Worm (Caenorhabditis elegans): ENCODE results near the gene dpy-10.

dpy-10 gene

DNA sequence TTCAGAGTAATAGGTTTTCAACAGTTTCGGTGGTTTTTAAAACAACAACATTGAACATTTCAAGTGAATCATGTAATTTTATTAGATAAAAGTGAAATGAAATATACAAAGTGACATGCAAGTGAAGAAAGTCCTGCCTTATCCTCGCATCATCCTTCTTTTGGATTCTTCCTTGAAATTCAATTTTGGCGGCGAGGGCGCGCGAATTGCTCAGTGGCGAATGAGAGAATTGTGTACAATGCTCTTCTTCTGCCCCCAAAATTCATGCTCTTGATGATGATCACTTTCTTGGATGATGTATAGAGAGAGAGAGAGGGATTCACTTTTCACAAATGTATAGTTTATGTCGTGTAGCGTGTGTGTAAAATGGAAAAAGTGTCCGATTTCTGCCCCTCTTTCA, 2.3 kb downstream of the dpy-10 start:
- TF ChIP-seq ces-1 (GFP tag; optimal IDR thresholded peaks at IDR 0.05) (peak; percentile 96), blmp-1 (tag; optimal IDR thresholded peaks at IDR 0.05) (no peak)

DNA sequence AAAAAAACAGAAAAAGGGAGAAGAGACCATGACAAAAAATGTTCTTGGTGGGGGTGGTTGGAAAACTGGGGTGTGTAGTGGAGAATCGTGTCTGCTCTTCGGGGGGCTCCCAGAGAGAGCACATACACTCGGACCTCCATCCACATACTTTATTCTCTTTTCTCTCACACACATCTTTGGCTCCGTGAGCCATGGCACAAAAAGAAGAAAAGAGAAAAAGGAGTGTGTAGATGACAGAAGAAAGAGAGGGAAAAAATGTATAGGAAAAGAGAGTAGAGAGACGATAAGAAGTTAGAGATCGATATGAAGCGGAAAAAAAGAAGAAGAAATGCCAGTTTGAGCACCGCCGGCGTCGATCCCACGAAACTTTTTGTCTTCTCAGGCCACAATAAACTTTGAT, 3.0 kb downstream of the dpy-10 start:
- TF ChIP-seq hlh-1 (tag; optimal IDR thresholded peaks at IDR 0.05) (no peak), unc-120 (tag; optimal IDR thresholded peaks at IDR 0.05; ENCODE audit: poor library complexity, severe bottlenecking) (peak; percentile 90), mep-1 (tag; optimal IDR thresholded peaks at IDR 0.05) (no peak), unc-62 (GFP tag; optimal IDR thresholded peaks at IDR 0.05) (peak; percentile 21), nhr-76 (tag; optimal IDR thresholded peaks at IDR 0.05) (no peak), lsy-2 (tag; optimal IDR thresholded peaks at IDR 0.05) (no peak)

DNA sequence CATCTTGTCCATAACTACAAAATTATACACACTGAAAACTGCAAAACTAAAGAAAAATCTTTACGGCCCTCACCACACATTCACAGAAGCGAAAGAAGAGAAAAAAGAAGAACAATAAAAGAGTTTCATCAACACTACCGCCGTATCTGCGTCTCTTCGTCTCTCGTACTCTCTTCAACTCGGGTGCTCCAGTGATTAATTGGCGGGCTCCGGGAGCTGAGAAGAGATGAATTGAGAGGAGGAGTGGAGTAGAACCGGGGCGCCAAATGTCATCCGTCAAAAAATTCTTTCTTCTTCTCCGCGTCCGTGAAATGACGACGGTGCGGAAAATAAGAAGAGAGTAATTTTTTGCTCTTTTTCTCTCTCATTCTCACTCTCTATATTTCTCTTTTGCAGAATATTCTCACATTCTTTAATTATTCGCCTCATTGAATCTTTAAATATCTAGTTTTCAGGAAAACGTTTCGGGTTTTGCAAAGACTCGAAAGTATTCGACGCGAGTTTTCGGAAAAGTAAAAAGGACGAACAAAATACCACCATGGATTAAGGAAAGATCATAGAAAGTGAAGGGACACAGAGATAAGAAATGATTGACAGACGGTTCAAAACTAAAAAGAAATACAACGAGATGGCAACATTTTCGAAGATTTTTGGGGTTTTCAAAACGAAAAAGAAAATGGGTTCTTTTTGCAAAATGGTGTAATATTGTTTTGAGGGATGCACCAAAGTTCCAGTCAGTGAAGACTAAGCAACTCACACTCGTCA, 4.3 kb downstream of the dpy-10 start:
- TF ChIP-seq nhr-2 (tag; optimal IDR thresholded peaks at IDR 0.05), result no peak
- TF ChIP-seq pha-4 (tag; optimal IDR thresholded peaks at IDR 0.05), result no peak
- TF ChIP-seq ztf-11 (tag; optimal IDR thresholded peaks at IDR 0.05), result no peak
- no peak for TF ChIP-seq drap-1 (GFP tag; optimal IDR thresholded peaks at IDR 0.05)
- no peak for TF ChIP-seq sptf-1 (tag; optimal IDR thresholded peaks at IDR 0.05)
- TF ChIP-seq unc-62 (GFP tag; optimal IDR thresholded peaks at IDR 0.05), result peak; percentile 50
- TF ChIP-seq ces-1 (GFP tag; optimal IDR thresholded peaks at IDR 0.05), result peak; percentile 49
- peak; percentile 34 for TF ChIP-seq unc-120 (tag; optimal IDR thresholded peaks at IDR 0.05; ENCODE audit: poor library complexity, severe bottlenecking)
- TF ChIP-seq mab-5 (tag; optimal IDR thresholded peaks at IDR 0.05), result no peak
- TF ChIP-seq ceh-83 (GFP tag; optimal IDR thresholded peaks at IDR 0.05), result no peak
- no peak for TF ChIP-seq bed-3 (GFP tag; optimal IDR thresholded peaks at IDR 0.05)
- no peak for TF ChIP-seq nhr-237 (tag; optimal IDR thresholded peaks at IDR 0.05)
- TF ChIP-seq zip-8 (tag; optimal IDR thresholded peaks at IDR 0.05), result no peak
- no peak for TF ChIP-seq tbx-8 (GFP tag; optimal IDR thresholded peaks at IDR 0.05)
- no peak for TF ChIP-seq snpc-4 (tag; optimal IDR thresholded peaks at IDR 0.05)
- peak; percentile 61 for TF ChIP-seq hlh-1 (tag; optimal IDR thresholded peaks at IDR 0.05)
- no peak for TF ChIP-seq nhr-76 (tag; optimal IDR thresholded peaks at IDR 0.05)
- no peak for TF ChIP-seq unc-39 (tag; optimal IDR thresholded peaks at IDR 0.05)

DNA sequence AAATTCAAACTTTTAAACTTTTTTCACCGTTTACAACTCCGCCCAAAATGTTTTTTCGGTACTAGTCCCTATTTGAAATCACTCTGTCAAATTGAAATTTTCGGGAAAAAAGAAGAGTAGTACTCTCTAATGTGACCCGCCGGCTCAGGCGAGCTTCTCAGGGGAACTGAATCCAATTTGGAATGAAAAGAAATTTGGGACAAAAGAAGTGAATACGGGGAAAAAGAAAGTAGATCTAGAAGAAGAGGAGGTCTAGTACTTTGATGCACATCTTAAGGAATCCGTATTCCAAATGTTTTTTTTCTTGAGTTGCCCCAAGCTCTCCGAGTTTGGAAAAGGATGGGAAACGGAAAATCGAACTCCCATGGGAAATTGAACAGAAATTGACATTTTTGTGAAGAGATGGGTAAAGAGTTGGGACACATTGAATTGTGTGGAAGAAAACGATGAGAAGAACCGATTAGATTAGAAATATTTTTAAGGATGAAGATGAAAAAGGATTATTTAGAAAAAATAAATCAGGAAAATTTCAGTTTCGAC, 5.4 kb downstream of the dpy-10 start:
- TF ChIP-seq ces-1 (GFP tag; optimal IDR thresholded peaks at IDR 0.05) (peak; percentile 82), pha-4 (tag; optimal IDR thresholded peaks at IDR 0.05) (no peak)

DNA sequence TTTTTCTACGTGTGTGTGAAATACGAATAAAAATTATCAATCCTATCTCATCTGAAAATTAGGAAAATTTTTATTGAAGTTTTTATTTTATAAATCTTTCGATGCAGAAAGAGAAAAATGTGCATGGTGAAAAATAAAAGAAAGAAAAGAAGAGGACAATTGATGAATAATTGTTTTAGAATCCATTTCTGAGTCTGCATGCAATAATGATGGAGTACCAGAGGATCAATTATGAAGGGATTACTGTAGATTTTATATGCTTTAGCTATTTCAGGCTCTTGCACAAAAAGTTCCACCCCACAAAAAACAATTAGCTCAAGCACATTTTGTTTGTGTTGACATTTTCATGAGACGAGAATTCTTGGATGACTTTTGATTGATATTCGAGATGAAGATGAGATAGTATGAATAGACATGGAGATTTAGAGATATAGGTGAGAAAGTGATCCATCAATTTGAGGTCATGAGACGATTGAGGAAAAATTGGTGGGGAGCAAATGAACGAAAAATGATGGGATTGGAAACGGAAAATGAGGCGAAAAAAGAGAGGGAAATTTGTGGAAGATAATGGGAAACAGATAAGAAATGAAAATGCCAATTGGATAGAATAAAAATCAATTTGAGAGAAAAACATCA, 6.3 kb downstream of the dpy-10 start, which contains the start of gene rpy-1:
rpy-1 (minus strand) TSS at position 51 of the 636 bp plus-strand sequence.
- peak; percentile 35 for TF ChIP-seq unc-120 (tag; optimal IDR thresholded peaks at IDR 0.05; ENCODE audit: poor library complexity, severe bottlenecking)
- TF ChIP-seq unc-62 (GFP tag; optimal IDR thresholded peaks at IDR 0.05), result peak; percentile 85
- TF ChIP-seq zip-8 (tag; optimal IDR thresholded peaks at IDR 0.05), result no peak

DNA sequence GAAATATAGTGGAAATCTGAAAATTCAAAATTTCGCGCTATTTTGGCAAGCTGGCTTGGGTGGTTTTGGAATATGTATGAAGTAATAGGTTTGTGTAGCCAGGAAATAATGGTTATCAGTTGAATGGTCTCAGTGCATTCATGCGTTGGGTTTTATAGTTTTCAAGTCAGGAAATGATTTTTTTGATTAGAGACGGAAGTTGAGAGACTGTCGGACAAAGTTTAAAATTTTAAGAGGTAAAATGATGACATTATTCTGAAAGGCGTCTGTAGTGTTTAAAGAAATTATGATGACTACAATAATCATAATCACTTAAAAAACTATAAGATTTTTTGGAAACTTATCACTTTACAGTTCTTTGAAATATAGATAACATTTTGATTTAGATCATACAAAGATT, 10.5 kb downstream of the dpy-10 start, which contains the start of gene C18H9.6:
C18H9.6 (minus strand) TSS at position 129 of the 400 bp plus-strand sequence.
- TF ChIP-seq unc-62 (GFP tag; optimal IDR thresholded peaks at IDR 0.05), result no peak
- no peak for TF ChIP-seq lsy-2 (tag; optimal IDR thresholded peaks at IDR 0.05)
- TF ChIP-seq snpc-4 (tag; optimal IDR thresholded peaks at IDR 0.05), result no peak
- no peak for TF ChIP-seq sptf-1 (tag; optimal IDR thresholded peaks at IDR 0.05)
- no peak for TF ChIP-seq cnd-1 (tag; optimal IDR thresholded peaks at IDR 0.05)
- no peak for TF ChIP-seq lin-13 (tag; optimal IDR thresholded peaks at IDR 0.05)
- TF ChIP-seq ces-1 (GFP tag; optimal IDR thresholded peaks at IDR 0.05), result no peak
- TF ChIP-seq ceh-39 (tag; optimal IDR thresholded peaks at IDR 0.05), result no peak

DNA sequence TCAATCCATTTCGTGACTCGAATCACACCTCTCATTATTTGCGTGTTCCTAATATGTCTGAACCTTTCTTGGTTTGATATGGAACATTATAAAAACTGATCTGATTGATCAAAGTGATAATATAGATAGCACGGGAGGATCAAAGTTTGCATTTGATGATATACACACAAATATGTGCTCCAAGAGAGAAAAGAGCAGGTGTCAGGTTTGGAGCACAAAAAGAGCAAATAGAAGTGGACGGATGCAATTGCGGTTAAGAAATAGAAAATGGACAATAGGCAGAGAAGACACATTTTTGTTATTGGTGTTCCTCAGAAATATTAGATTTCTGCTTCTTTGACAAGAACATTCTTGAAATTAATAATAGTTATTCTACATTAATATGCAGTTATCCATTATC, 13.2 kb downstream of the dpy-10 start, which contains the start of gene C18H9.1:
C18H9.1 (plus strand) TSS at position 301 of the 400 bp plus-strand sequence.
- TF ChIP-seq unc-39 (tag; optimal IDR thresholded peaks at IDR 0.05), result no peak
- no peak for TF ChIP-seq ceh-83 (GFP tag; optimal IDR thresholded peaks at IDR 0.05)
- no peak for TF ChIP-seq unc-62 (GFP tag; optimal IDR thresholded peaks at IDR 0.05)
- TF ChIP-seq nhr-237 (tag; optimal IDR thresholded peaks at IDR 0.05), result no peak

Measured in whole organism, mixed stage, embryonic.